Worm (Caenorhabditis elegans) whole organism, L1 larva: ENCODE results near the gene bus-17.
A peak's percentile ranks its signal among the peaks of the same experiment; 100 is the strongest.

Experiments used
- dpl-1 ChIP-seq, 3 experiments: fragments of 150-350 bp in 2 of 3; sonication (generic microtip) in 1 of 3; optimal IDR thresholded peaks; 2 replicates each; lab custom pipeline; 2014 to 2017; ENCODE audit warnings: missing biosample characterization in 3 of 3, missing genetic modification characterization in 3 of 3, missing genetic modification reagents in 3 of 3
- elt-3 ChIP-seq, 6 experiments: fragments of 150-350 bp in 1 of 6; sonication (generic microtip); optimal IDR thresholded peaks; 2 replicates each; lab custom pipeline; 2017 to 2018; ENCODE audit warnings: missing biosample characterization in 6 of 6, missing genetic modification characterization in 6 of 6, inconsistent platforms in 1 of 6
- fos-1 ChIP-seq: fragments of 150-350 bp; optimal IDR thresholded peaks from 2 replicates; lab custom pipeline; 2014; ENCODE audit warnings: missing biosample characterization, missing genetic modification characterization
- lsy-2 ChIP-seq, 2 experiments: fragments of 150-350 bp; optimal IDR thresholded peaks; 2 replicates each; lab custom pipeline; 2014; ENCODE audit warnings: missing biosample characterization in 2 of 2, missing genetic modification characterization in 2 of 2
- nhr-28 ChIP-seq: fragments of 150-350 bp; optimal IDR thresholded peaks from 2 replicates; lab custom pipeline; 2014; ENCODE audit warnings: missing biosample characterization, missing genetic modification characterization
- skn-1 ChIP-seq: fragments of 150-350 bp; optimal IDR thresholded peaks from 2 replicates; lab custom pipeline; 2014; ENCODE audit warnings: missing biosample characterization, missing genetic modification characterization
- sptf-1 ChIP-seq: fragments of 150-350 bp; optimal IDR thresholded peaks from 2 replicates; lab custom pipeline; 2014; ENCODE audit warnings: missing biosample characterization, missing genetic modification characterization

ce11 chrX:15709594-15709993 is 56.6 kb downstream of the bus-17 start:
- TF ChIP-seq sptf-1 (tag; lab: Kevin White, UChicago) (no peak), skn-1 (no peak), dpl-1 (GFP tag; optimal IDR thresholded peaks at IDR 0.05; lab: Kevin White, UChicago) (no peak), elt-3 (tag; optimal IDR thresholded peaks at IDR 0.05; lab: Kevin White, UChicago) (peak in 2 of 6 experiments; percentile 81 to 84), fos-1 (tag; lab: Kevin White, UChicago) (no peak), nhr-28 (tag; lab: Kevin White, UChicago) (no peak), lsy-2 (tag; optimal IDR thresholded peaks at IDR 0.05; lab: Kevin White, UChicago) (peak in 1 of 2 experiments; percentile 16)
